Fruit fly (Drosophila melanogaster) whole organism, embryonic: ENCODE measurements around the gene Obp93a.
A peak's percentile ranks its signal among the peaks of the same experiment; 100 is the strongest.

Experiments used
- Atf-2 ChIP-seq: fragments of 200-800 bp; sonication (Bioruptor generic); optimal IDR thresholded peaks from 2 replicates; lab custom pipeline; 2016; ENCODE audit warnings: missing biosample characterization, missing genetic modification characterization
- Atf3 ChIP-seq: fragments of 200-800 bp; sonication (Bioruptor generic); optimal IDR thresholded peaks from 3 replicates; lab custom pipeline; 2016; ENCODE audit warnings: missing biosample characterization, missing genetic modification characterization
- B-H2 ChIP-seq: fragments of 200-800 bp; sonication (Bioruptor generic); optimal IDR thresholded peaks from 2 replicates; lab custom pipeline; 2018; ENCODE audit warnings: missing biosample characterization, mild to moderate bottlenecking, missing genetic modification characterization
- CG10654 ChIP-seq: fragments of 200-800 bp; sonication (Bioruptor generic); optimal IDR thresholded peaks from 2 replicates; lab custom pipeline; 2016; ENCODE audit warnings: missing biosample characterization, missing genetic modification characterization
- CG11695 ChIP-seq: fragments of 200-800 bp; sonication (Bioruptor generic); IDR thresholded peaks from 3 replicates; pipeline ENCODE4 v1.3.6; 2022; ENCODE audit warnings: missing biosample characterization, missing genetic modification characterization
- CG11723 ChIP-seq: fragments of 200-800 bp; sonication (Bioruptor generic); optimal IDR thresholded peaks from 2 replicates; lab custom pipeline; 2017; ENCODE audit warnings: missing biosample characterization, mild to moderate bottlenecking, missing genetic modification characterization
- CG12155 ChIP-seq: fragments of 200-800 bp; sonication (Bioruptor generic); optimal IDR thresholded peaks from 3 replicates; lab custom pipeline; 2016; ENCODE audit warnings: missing biosample characterization, missing genetic modification characterization
- CG12299 ChIP-seq: fragments of 200-800 bp; sonication (Bioruptor generic); optimal IDR thresholded peaks from 2 replicates; lab custom pipeline; 2018; ENCODE audit warnings: missing biosample characterization, mild to moderate bottlenecking, missing genetic modification characterization
- CG12769 ChIP-seq: fragments of 200-800 bp; sonication (Bioruptor generic); optimal IDR thresholded peaks from 2 replicates; lab custom pipeline; 2019; ENCODE audit warnings: missing biosample characterization, mild to moderate bottlenecking, missing genetic modification characterization, moderate library complexity
- CG12942 ChIP-seq: fragments of 200-800 bp; sonication (Bioruptor generic); optimal IDR thresholded peaks from 3 replicates; lab custom pipeline; 2016; ENCODE audit warnings: missing biosample characterization, missing genetic modification characterization
- CG13624 ChIP-seq: fragments of 200-800 bp; sonication (Bioruptor generic); optimal IDR thresholded peaks from 2 replicates; lab custom pipeline; 2016; ENCODE audit warnings: missing biosample characterization, missing genetic modification characterization
- CG15269 ChIP-seq: fragments of 200-800 bp; sonication (Bioruptor generic); optimal IDR thresholded peaks from 2 replicates; lab custom pipeline; 2018; ENCODE audit warnings: missing biosample characterization, mild to moderate bottlenecking, missing genetic modification characterization, moderate library complexity
- CG1529 ChIP-seq: fragments of 200-800 bp; sonication (Bioruptor generic); optimal IDR thresholded peaks from 3 replicates; lab custom pipeline; 2018; ENCODE audit warnings: missing biosample characterization, missing genetic modification characterization
- CG15479 ChIP-seq: fragments of 200-800 bp; sonication (Bioruptor generic); optimal IDR thresholded peaks from 3 replicates; lab custom pipeline; 2019; ENCODE audit warnings: missing biosample characterization, mild to moderate bottlenecking, missing genetic modification characterization, moderate library complexity
- CG15514 ChIP-seq: fragments of 200-800 bp; sonication (Bioruptor generic); optimal IDR thresholded peaks from 3 replicates; lab custom pipeline; 2017; ENCODE audit warnings: missing biosample characterization, missing genetic modification characterization, mild to moderate bottlenecking, moderate library complexity, missing genetic modification reagents
- CG15696 ChIP-seq: fragments of 200-800 bp; sonication (Bioruptor generic); optimal IDR thresholded peaks from 2 replicates; lab custom pipeline; 2019; ENCODE audit warnings: missing biosample characterization, mild to moderate bottlenecking, missing genetic modification characterization, moderate library complexity
- CG16815 ChIP-seq: fragments of 200-800 bp; sonication (Bioruptor generic); optimal IDR thresholded peaks from 3 replicates; lab custom pipeline; 2017; ENCODE audit warnings: missing biosample characterization, mild to moderate bottlenecking, missing genetic modification characterization
- CG18599 ChIP-seq: fragments of 200-800 bp; sonication (Bioruptor generic); optimal IDR thresholded peaks from 3 replicates; lab custom pipeline; 2017; ENCODE audit warnings: missing biosample characterization, missing genetic modification characterization, mild to moderate bottlenecking, moderate library complexity, missing genetic modification reagents
- CG2129 ChIP-seq: fragments of 200-800 bp; sonication (Bioruptor generic); IDR thresholded peaks from 2 replicates; pipeline ENCODE4 v1.3.6; 2022; ENCODE audit warnings: missing biosample characterization, missing genetic modification characterization; ENCODE audit not compliant: partially characterized antibody
- CG30020 ChIP-seq: fragments of 200-800 bp; optimal IDR thresholded peaks from 2 replicates; lab custom pipeline; 2019; ENCODE audit warnings: missing biosample characterization, mild to moderate bottlenecking, missing genetic modification characterization, moderate library complexity
- CG43689 ChIP-seq: fragments of 200-800 bp; sonication (Bioruptor generic); IDR thresholded peaks from 2 replicates; pipeline ENCODE4 v1.3.6; 2022; ENCODE audit warnings: missing biosample characterization, missing genetic modification characterization
- CG4854 ChIP-seq: fragments of 200-800 bp; sonication (Bioruptor generic); optimal IDR thresholded peaks from 2 replicates; lab custom pipeline; 2016; ENCODE audit warnings: missing biosample characterization, missing genetic modification characterization, inconsistent platforms
- CG8478 ChIP-seq: fragments of >200 bp; optimal IDR thresholded peaks from 2 replicates; lab custom pipeline; 2018
- CG8944 ChIP-seq: fragments of 200-800 bp; sonication (Bioruptor generic); optimal IDR thresholded peaks from 3 replicates; lab custom pipeline; 2016; ENCODE audit warnings: missing biosample characterization, missing genetic modification characterization
- CG9609 ChIP-seq: fragments of 200-800 bp; sonication (Bioruptor generic); optimal IDR thresholded peaks from 3 replicates; lab custom pipeline; 2016; ENCODE audit warnings: missing biosample characterization, missing genetic modification characterization
- CG9727 ChIP-seq: fragments of 200-800 bp; sonication (Bioruptor generic); optimal IDR thresholded peaks from 3 replicates; lab custom pipeline; 2017; ENCODE audit warnings: missing biosample characterization, mild to moderate bottlenecking, missing genetic modification characterization
- Chrac-16 ChIP-seq: fragments of 200-800 bp; sonication (Bioruptor generic); optimal IDR thresholded peaks from 3 replicates; lab custom pipeline; 2016; ENCODE audit warnings: missing biosample characterization, missing genetic modification characterization
- Dfd ChIP-seq, 2 experiments: fragments of >200 bp; optimal IDR thresholded peaks; 2 replicates each; lab custom pipeline; 2017; ENCODE audit warnings: missing biosample characterization in 2 of 2, missing genetic modification characterization in 2 of 2
- Dll ChIP-seq: fragments of 200-800 bp; sonication (Bioruptor generic); IDR thresholded peaks from 4 replicates; pipeline ENCODE4 v1.3.6; 2022; ENCODE audit warnings: missing biosample characterization, missing genetic modification characterization; ENCODE audit not compliant: partially characterized antibody
- Ets97D ChIP-seq: fragments of 200-800 bp; sonication (Bioruptor generic); optimal IDR thresholded peaks from 3 replicates; lab custom pipeline; 2016; ENCODE audit warnings: missing biosample characterization, missing genetic modification characterization
- Fer2 ChIP-seq: fragments of 200-800 bp; sonication (Bioruptor generic); optimal IDR thresholded peaks from 2 replicates; lab custom pipeline; 2018; ENCODE audit warnings: missing biosample characterization, mild to moderate bottlenecking, missing genetic modification characterization, moderate library complexity
- GATAe ChIP-seq: fragments of 200-800 bp; sonication (Bioruptor generic); conservative IDR thresholded peaks from 2 replicates; pipeline ENCODE4 v1.3.6; 2022; ENCODE audit warnings: missing biosample characterization, missing genetic modification characterization
- HLH54F ChIP-seq: fragments of 200-800 bp; sonication (Bioruptor generic); optimal IDR thresholded peaks from 3 replicates; lab custom pipeline; 2016; ENCODE audit warnings: missing biosample characterization, missing genetic modification characterization
- HLHmδ ChIP-seq: fragments of 200-800 bp; sonication (Bioruptor generic); optimal IDR thresholded peaks from 2 replicates; lab custom pipeline; 2018; ENCODE audit warnings: missing biosample characterization, mild to moderate bottlenecking, missing genetic modification characterization, moderate library complexity
- Lhr ChIP-seq: fragments of 200-800 bp; sonication (Bioruptor generic); optimal IDR thresholded peaks from 3 replicates; lab custom pipeline; 2017; ENCODE audit warnings: mild to moderate bottlenecking, missing biosample characterization, missing genetic modification reagents, missing genetic modification characterization
- Ravus ChIP-seq: fragments of 200-800 bp; sonication (Bioruptor generic); IDR thresholded peaks from 2 replicates; pipeline ENCODE4 v1.3.6; 2022; ENCODE audit warnings: missing biosample characterization, missing genetic modification characterization
- Scr ChIP-seq: fragments of 200-800 bp; sonication (Bioruptor generic); IDR thresholded peaks from 2 replicates; pipeline ENCODE4 v1.3.6; 2022; ENCODE audit warnings: missing biosample characterization, missing genetic modification characterization; ENCODE audit not compliant: partially characterized antibody
- Sin3A ChIP-seq: fragments of >200 bp; optimal IDR thresholded peaks from 2 replicates; lab custom pipeline; 2018
- Spps ChIP-seq: fragments of 200-800 bp; sonication (Bioruptor generic); optimal IDR thresholded peaks from 2 replicates; lab custom pipeline; 2018; ENCODE audit warnings: missing biosample characterization, mild to moderate bottlenecking, missing genetic modification characterization
- dm ChIP-seq: fragments of 200-800 bp; sonication (Bioruptor generic); optimal IDR thresholded peaks from 3 replicates; lab custom pipeline; 2016; ENCODE audit warnings: missing biosample characterization, missing genetic modification characterization
- emc ChIP-seq: fragments of 200-800 bp; sonication (Bioruptor generic); optimal IDR thresholded peaks from 2 replicates; lab custom pipeline; 2016; ENCODE audit warnings: missing biosample characterization, missing genetic modification characterization
- esg ChIP-seq: fragments of 200-800 bp; sonication (Bioruptor generic); conservative IDR thresholded peaks from 2 replicates; pipeline ENCODE4 v1.3.6; 2022; ENCODE audit warnings: missing biosample characterization, missing genetic modification characterization
- gcm2 ChIP-seq: fragments of 200-800 bp; sonication (Bioruptor generic); optimal IDR thresholded peaks from 2 replicates; lab custom pipeline; 2016; ENCODE audit warnings: missing biosample characterization, missing genetic modification characterization
- ken ChIP-seq: fragments of 200-800 bp; sonication (Bioruptor generic); IDR thresholded peaks from 3 replicates; pipeline ENCODE4 v1.3.6; 2022; ENCODE audit warnings: missing biosample characterization, missing genetic modification characterization
- lab ChIP-seq: fragments of 200-800 bp; sonication (Bioruptor generic); optimal IDR thresholded peaks from 3 replicates; lab custom pipeline; 2017; ENCODE audit warnings: missing biosample characterization, missing genetic modification characterization, mild to moderate bottlenecking, moderate library complexity, missing genetic modification reagents
- pum ChIP-seq: fragments of 200-800 bp; sonication (Bioruptor generic); optimal IDR thresholded peaks from 2 replicates; lab custom pipeline; 2016; ENCODE audit warnings: missing biosample characterization, missing genetic modification characterization
- row ChIP-seq: fragments of 200-800 bp; sonication (Bioruptor generic); IDR thresholded peaks from 3 replicates; pipeline ENCODE4 v1.3.6; 2022; ENCODE audit warnings: missing biosample characterization, missing genetic modification characterization
- schlank ChIP-seq: fragments of 200-800 bp; sonication (Bioruptor generic); optimal IDR thresholded peaks from 2 replicates; lab custom pipeline; 2018; ENCODE audit warnings: missing biosample characterization, mild to moderate bottlenecking, missing genetic modification characterization
- slbo ChIP-seq: fragments of 200-800 bp; sonication (Bioruptor generic); IDR thresholded peaks from 2 replicates; pipeline ENCODE4 v1.3.6; 2022; ENCODE audit warnings: missing biosample characterization, missing genetic modification characterization
- sna ChIP-seq: fragments of 200-800 bp; sonication (Bioruptor generic); IDR thresholded peaks from 2 replicates; pipeline ENCODE4 v1.3.6; 2022; ENCODE audit warnings: missing biosample characterization, missing genetic modification characterization; ENCODE audit not compliant: partially characterized antibody
- tap ChIP-seq: fragments of 200-800 bp; optimal IDR thresholded peaks from 3 replicates; lab custom pipeline; 2019; ENCODE audit warnings: missing biosample characterization, mild to moderate bottlenecking, missing genetic modification characterization, moderate library complexity
- z ChIP-seq: fragments of 200-800 bp; sonication (Bioruptor generic); IDR thresholded peaks from 3 replicates; pipeline ENCODE4 v1.3.6; 2022; ENCODE audit warnings: missing biosample characterization, missing genetic modification characterization

Obp93a gene

DNA sequence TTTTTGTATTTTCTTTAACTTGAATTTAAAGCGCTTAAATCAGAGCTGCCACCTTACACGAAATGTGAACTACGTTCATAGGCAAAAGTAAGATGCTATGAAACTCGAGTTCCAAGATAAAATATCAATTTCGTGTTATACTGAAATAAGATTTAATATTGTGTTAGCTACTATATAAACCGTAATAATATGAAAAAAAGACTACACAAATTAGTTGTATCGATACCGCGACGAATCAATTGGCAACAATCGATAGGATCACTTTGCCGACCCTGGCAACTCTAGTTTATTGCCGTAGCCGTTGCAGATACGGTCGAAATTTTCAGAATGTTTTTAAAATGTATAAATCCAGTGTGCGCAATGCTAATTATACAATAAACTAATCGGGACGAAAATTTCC, 10.9 kb upstream of the Obp93a start, which contains the start of gene SNF4Agamma (continued):
- TF ChIP-seq emc (GFP tag; lab: Kevin White, UChicago) (no peak), Spps (tag; lab: Kevin White, UChicago) (no peak), Atf-2 (GFP tag; lab: Kevin White, UChicago) (no peak), CG18599 (GFP tag; lab: Kevin White, UChicago) (no peak), schlank (no peak), GATAe (0 out of 2 replicates have a peak, but pooled peaks have one; percentile 31), Scr (GFP tag; lab: Robert Waterston, UW) (peak; percentile 77), CG16815 (GFP tag; lab: Kevin White, UChicago) (no peak), slbo (peak; percentile 43; the same call in 1 of the 2 replicates), CG43689 (GFP tag; lab: Robert Waterston, UW) (no peak), gcm2 (GFP tag; lab: Kevin White, UChicago) (no peak), Dfd (GFP tag; optimal IDR thresholded peaks at IDR 0.05; lab: Kevin White, UChicago) (no peak), CG2129 (GFP tag; lab: Robert Waterston, UW) (peak; percentile 60), Sin3A (lab: Kevin White, UChicago) (peak; percentile 42), CG15696 (no peak), CG10654 (GFP tag; lab: Kevin White, UChicago) (peak; percentile 22), CG12769 (tag; lab: Kevin White, UChicago) (no peak), CG30020 (tag; lab: Kevin White, UChicago) (peak; percentile 16), CG8944 (GFP tag; lab: Kevin White, UChicago) (no peak), CG15269 (tag; lab: Kevin White, UChicago) (no peak), CG4854 (GFP tag; lab: Kevin White, UChicago) (peak; percentile 20), Fer2 (tag; lab: Kevin White, UChicago) (no peak), CG8478 (lab: Kevin White, UChicago) (no peak), esg (GFP tag; lab: Robert Waterston, UW) (0 out of 2 replicates have a peak, but pooled peaks have one; percentile 16), CG12942 (no peak), Lhr (GFP tag; lab: Kevin White, UChicago) (peak; percentile 45), z (GFP tag; lab: Robert Waterston, UW) (no peak), Ravus (GFP tag; lab: Robert Waterston, UW) (no peak), HLHmδ (GFP tag; lab: Kevin White, UChicago) (no peak), sna (peak; percentile 82), B-H2 (GFP tag; lab: Kevin White, UChicago) (peak; percentile 35), Chrac-16 (GFP tag; lab: Kevin White, UChicago) (peak; percentile 5), CG11695 (GFP tag; lab: Robert Waterston, UW) (no peak), Atf3 (GFP tag; lab: Kevin White, UChicago) (no peak), CG1529 (no peak), row (GFP tag; lab: Robert Waterston, UW) (peak; percentile 81), Dll (GFP tag; lab: Robert Waterston, UW) (peak; percentile 88), lab (GFP tag; lab: Kevin White, UChicago) (no peak), CG9609 (GFP tag; lab: Kevin White, UChicago) (peak; percentile 24), HLH54F (GFP tag; lab: Kevin White, UChicago) (peak; percentile 11), CG12299 (peak; percentile 57), CG13624 (GFP tag; lab: Kevin White, UChicago) (no peak), Ets97D (GFP tag; lab: Kevin White, UChicago) (peak; percentile 54), CG11723 (no peak), ken (0 out of 3 replicates have a peak, but pooled peaks have one; percentile 44), CG9727 (GFP tag; lab: Kevin White, UChicago) (no peak), dm (no peak), CG12155 (GFP tag; lab: Kevin White, UChicago) (peak; percentile 35), tap (peak; percentile 10), pum (GFP tag; lab: Kevin White, UChicago) (peak; percentile 14), CG15514 (peak; percentile 65), CG15479 (GFP tag; lab: Kevin White, UChicago) (no peak)
